Fruit fly (Drosophila melanogaster) whole organism, embryonic: ENCODE data around the gene CG31493.

Source experiments
- CG10959 ChIP-seq: fragments of 200-800 bp; sonication (Bioruptor generic); IDR thresholded peaks from 2 replicates; pipeline ENCODE4 v1.3.6; 2022; ENCODE audit warnings: missing biosample characterization, missing genetic modification characterization
- Lpt ChIP-seq: fragments of >200 bp; optimal IDR thresholded peaks from 2 replicates; lab custom pipeline; 2018; ENCODE audit warnings: missing biosample characterization, missing genetic modification characterization
- Taf1 ChIP-seq: fragments of 200-800 bp; sonication (Bioruptor generic); IDR thresholded peaks from 2 replicates; pipeline ENCODE4 v1.3.6; 2022; ENCODE audit warnings: missing biosample characterization, missing genetic modification characterization
- gro ChIP-seq: fragments of 200-800 bp; sonication (Bioruptor generic); optimal IDR thresholded peaks from 2 replicates; lab custom pipeline; 2016; ENCODE audit warnings: missing biosample characterization, missing genetic modification characterization
- pan ChIP-seq, 4 experiments: fragments of >200 bp in 3 of 4; fragments of 200-800 bp in 1 of 4; sonication (Bioruptor generic) in 1 of 4; optimal IDR thresholded peaks in 3 of 4; IDR thresholded peaks in 1 of 4; 2 replicates each; pipeline versions ENCODE4 v1.3.6 to Lab custom; 2017 to 2022; ENCODE audit warnings: missing biosample characterization in 2 of 4, missing genetic modification characterization in 2 of 4, mixed read lengths in 1 of 4
- sima ChIP-seq: fragments of 200-800 bp; sonication (Bioruptor generic); optimal IDR thresholded peaks from 2 replicates; lab custom pipeline; 2016; ENCODE audit warnings: missing biosample characterization, missing genetic modification characterization

- TF ChIP-seq CG10959 (GFP tag; lab: Robert Waterston, UW) (no peak), Taf1 (GFP tag; lab: Robert Waterston, UW) (no peak), gro (GFP tag; lab: Kevin White, UChicago) (no peak), Lpt (GFP tag; lab: Kevin White, UChicago) (no peak), pan (optimal IDR thresholded peaks at IDR 0.05; lab: Kevin White, UChicago) (no peak), pan (GFP tag; optimal IDR thresholded peaks at IDR 0.05 in 1 of 2, IDR thresholded peaks at IDR 0.05 in 1 of 2) (no peak), sima (no peak)
Measured at dm6 chr3R:7169927-7170326, 38.6 kb downstream of the CG31493 start.
